Worm (Caenorhabditis elegans) whole organism, mixed stage, embryonic: ENCODE data around the gene vep-2.

ENCODE experiments used
- M03D4.4 ChIP-seq: sonication (generic microtip); optimal IDR thresholded peaks from 2 replicates; lab custom pipeline; 2017; ENCODE audit warnings: mild to moderate bottlenecking, missing genetic modification characterization, missing compliant biosample characterization
- drap-1 ChIP-seq: fragments of 200-800 bp; sonication (Bioruptor generic); optimal IDR thresholded peaks from 3 replicates; lab custom pipeline; 2018; ENCODE audit warnings: mild to moderate bottlenecking, missing genetic modification characterization, missing compliant biosample characterization
- flh-1 ChIP-seq: fragments of 200-800 bp; sonication (Bioruptor generic); optimal IDR thresholded peaks from 2 replicates; lab custom pipeline; 2018; ENCODE audit warnings: mild to moderate bottlenecking, missing genetic modification characterization, moderate library complexity, missing compliant biosample characterization
- ham-2 ChIP-seq: fragments of 200-800 bp; sonication (Bioruptor generic); optimal IDR thresholded peaks from 2 replicates; lab custom pipeline; 2018; ENCODE audit warnings: mild to moderate bottlenecking, missing genetic modification characterization, missing compliant biosample characterization
- lin-13 ChIP-seq: fragments of 150-350 bp; optimal IDR thresholded peaks from 2 replicates; lab custom pipeline; 2014; ENCODE audit warnings: missing biosample characterization, missing genetic modification characterization
- mls-2 ChIP-seq: sonication (generic microtip); optimal IDR thresholded peaks from 2 replicates; lab custom pipeline; 2016; ENCODE audit warnings: mild to moderate bottlenecking, missing genetic modification characterization, moderate library complexity, missing compliant biosample characterization
- nhr-12 ChIP-seq: fragments of 150-350 bp; optimal IDR thresholded peaks from 2 replicates; lab custom pipeline; 2014; ENCODE audit warnings: missing biosample characterization, missing genetic modification characterization
- nhr-28 ChIP-seq: fragments of 150-350 bp; optimal IDR thresholded peaks from 2 replicates; lab custom pipeline; 2014; ENCODE audit warnings: missing biosample characterization, missing genetic modification characterization
- snpc-4 ChIP-seq: fragments of 150-350 bp; optimal IDR thresholded peaks from 2 replicates; lab custom pipeline; 2014; ENCODE audit warnings: missing biosample characterization, missing genetic modification characterization
- unc-62 ChIP-seq: fragments of 150-350 bp; optimal IDR thresholded peaks from 2 replicates; lab custom pipeline; 2014; ENCODE audit warnings: missing biosample characterization, missing genetic modification reagents, missing genetic modification characterization

DNA sequence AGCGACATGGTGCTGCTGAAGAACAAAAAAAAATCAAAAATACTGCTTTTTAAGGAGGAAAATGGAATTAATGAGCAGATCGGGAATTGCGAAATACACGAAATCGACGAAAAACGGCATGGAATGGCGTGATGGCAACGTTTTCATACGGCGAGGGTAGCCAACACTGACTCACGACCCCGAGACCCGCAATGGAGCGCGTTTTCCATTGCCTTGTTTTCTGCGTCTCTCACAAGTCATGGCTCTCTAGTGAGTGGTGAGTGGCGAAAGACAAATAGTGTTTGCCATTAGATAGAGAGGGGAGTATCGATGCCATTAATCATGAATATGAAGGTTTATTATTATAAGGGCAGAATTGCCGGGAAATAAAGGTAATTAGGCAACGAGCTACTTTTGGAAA is 22.4 kb upstream of the vep-2 start, which contains the start of gene C18B2.4:
- TF ChIP-seq lin-13 (tag; lab: Kevin White, UChicago), result no peak
- TF ChIP-seq nhr-12 (tag; lab: Kevin White, UChicago), result no peak
- TF ChIP-seq drap-1 (GFP tag; lab: Kevin White, UChicago), result peak; percentile 27
- no peak for TF ChIP-seq snpc-4 (tag; lab: Kevin White, UChicago)
- peak; percentile 83 for TF ChIP-seq unc-62 (GFP tag; lab: Kevin White, UChicago)
- TF ChIP-seq M03D4.4 (tag; lab: Kevin White, UChicago), result no peak
- TF ChIP-seq flh-1, result no peak
- TF ChIP-seq nhr-28, result no peak
- no peak for TF ChIP-seq ham-2 (GFP tag; lab: Kevin White, UChicago)
- peak; percentile 72 for TF ChIP-seq mls-2 (tag; lab: Kevin White, UChicago)
